Fruit fly (Drosophila melanogaster) whole organism, embryonic: ENCODE data around the gene alpha-PheRS.

Source experiments
- CG31224 ChIP-seq: fragments of 200-800 bp; sonication (Bioruptor generic); IDR thresholded peaks from 2 replicates; pipeline ENCODE4 v1.3.6; 2022; ENCODE audit warnings: missing biosample characterization, missing genetic modification characterization
- Gug ChIP-seq: fragments of 200-800 bp; sonication (Bioruptor generic); IDR thresholded peaks from 4 replicates; pipeline ENCODE4 v1.3.6; 2022; ENCODE audit warnings: missing biosample characterization, missing genetic modification characterization
- Hmx ChIP-seq: fragments of 200-800 bp; sonication (Bioruptor generic); optimal IDR thresholded peaks from 2 replicates; lab custom pipeline; 2016; ENCODE audit warnings: missing biosample characterization, missing genetic modification characterization
- NC2α ChIP-seq: fragments of 200-800 bp; sonication (Bioruptor generic); optimal IDR thresholded peaks from 2 replicates; lab custom pipeline; 2016; ENCODE audit warnings: missing biosample characterization, missing genetic modification characterization
- gt ChIP-seq: fragments of 200-800 bp; sonication (Bioruptor generic); IDR thresholded peaks from 2 replicates; pipeline ENCODE4 v1.3.6; 2022; ENCODE audit warnings: missing biosample characterization, missing genetic modification characterization
- phol ChIP-seq: fragments of 200-800 bp; sonication (Bioruptor generic); optimal IDR thresholded peaks from 3 replicates; lab custom pipeline; 2018; ENCODE audit warnings: missing biosample characterization, mild to moderate bottlenecking, missing genetic modification characterization, moderate library complexity
- psq ChIP-seq: fragments of 200-800 bp; sonication (Bioruptor generic); optimal IDR thresholded peaks from 2 replicates; lab custom pipeline; 2017; ENCODE audit warnings: missing biosample characterization, missing genetic modification characterization
- so ChIP-seq: fragments of 200-800 bp; sonication (Bioruptor generic); IDR thresholded peaks from 3 replicates; pipeline ENCODE4 v1.3.6; 2022; ENCODE audit warnings: missing biosample characterization, missing genetic modification characterization

dm6 chrX:8140707-8141106 lies 4.7 kb downstream of the alpha-PheRS start:
- TF ChIP-seq Gug (GFP tag; lab: Robert Waterston, UW): no peak
- no peak for TF ChIP-seq NC2α (GFP tag; lab: Kevin White, UChicago)
- TF ChIP-seq Hmx (GFP tag; lab: Kevin White, UChicago): no peak
- no peak for TF ChIP-seq so (GFP tag; lab: Robert Waterston, UW)
- TF ChIP-seq phol (tag; lab: Kevin White, UChicago): no peak
- TF ChIP-seq CG31224 (GFP tag; lab: Robert Waterston, UW): no peak
- TF ChIP-seq psq (GFP tag; lab: Kevin White, UChicago): no peak
- no peak for TF ChIP-seq gt (GFP tag; lab: Robert Waterston, UW)
